Worm (Caenorhabditis elegans) whole organism, mixed stage, embryonic: Measurements from ENCODE around the gene phf-5.

Source experiments
- M03D4.4 ChIP-seq: sonication (generic microtip); optimal IDR thresholded peaks from 2 replicates; lab custom pipeline; 2017; ENCODE audit warnings: mild to moderate bottlenecking, missing genetic modification characterization, missing compliant biosample characterization
- bed-3 ChIP-seq: fragments of 200-800 bp; sonication (Bioruptor generic); optimal IDR thresholded peaks from 3 replicates; lab custom pipeline; 2018; ENCODE audit warnings: mild to moderate bottlenecking, missing genetic modification characterization, moderate library complexity, missing compliant biosample characterization
- ceh-39 ChIP-seq: fragments of 150-350 bp; optimal IDR thresholded peaks from 2 replicates; lab custom pipeline; 2014; ENCODE audit warnings: missing biosample characterization, missing genetic modification characterization
- ceh-43 ChIP-seq: fragments of 200-800 bp; sonication (Bioruptor generic); optimal IDR thresholded peaks from 2 replicates; lab custom pipeline; 2018; ENCODE audit warnings: mild to moderate bottlenecking, missing genetic modification characterization, moderate library complexity, missing compliant biosample characterization
- ceh-83 ChIP-seq: fragments of 200-800 bp; sonication (Bioruptor generic); optimal IDR thresholded peaks from 2 replicates; lab custom pipeline; 2018; ENCODE audit warnings: mild to moderate bottlenecking, missing genetic modification characterization, missing compliant biosample characterization
- ces-1 ChIP-seq: fragments of 150-350 bp; optimal IDR thresholded peaks from 2 replicates; lab custom pipeline; 2014; ENCODE audit warnings: missing biosample characterization, missing genetic modification reagents, missing genetic modification characterization
- drap-1 ChIP-seq: fragments of 200-800 bp; sonication (Bioruptor generic); optimal IDR thresholded peaks from 3 replicates; lab custom pipeline; 2018; ENCODE audit warnings: mild to moderate bottlenecking, missing genetic modification characterization, missing compliant biosample characterization
- elt-1 ChIP-seq: sonication (generic microtip); optimal IDR thresholded peaks from 2 replicates; lab custom pipeline; 2017; ENCODE audit warnings: missing genetic modification characterization, mild to moderate bottlenecking, missing compliant biosample characterization, antibody characterized with exemption, moderate library complexity, borderline replicate concordance; ENCODE audit not compliant: insufficient read depth
- flh-1 ChIP-seq: fragments of 200-800 bp; sonication (Bioruptor generic); optimal IDR thresholded peaks from 2 replicates; lab custom pipeline; 2018; ENCODE audit warnings: mild to moderate bottlenecking, missing genetic modification characterization, moderate library complexity, missing compliant biosample characterization
- hlh-1 ChIP-seq: fragments of 150-350 bp; optimal IDR thresholded peaks from 2 replicates; lab custom pipeline; 2014; ENCODE audit warnings: missing biosample characterization, missing genetic modification reagents, missing genetic modification characterization
- lin-13 ChIP-seq: fragments of 150-350 bp; optimal IDR thresholded peaks from 2 replicates; lab custom pipeline; 2014; ENCODE audit warnings: missing biosample characterization, missing genetic modification characterization
- lin-32 ChIP-seq: fragments of 200-800 bp; sonication (Bioruptor generic); optimal IDR thresholded peaks from 2 replicates; lab custom pipeline; 2018; ENCODE audit warnings: mild to moderate bottlenecking, missing genetic modification characterization, missing compliant biosample characterization
- lsy-2 ChIP-seq: fragments of 150-350 bp; optimal IDR thresholded peaks from 2 replicates; lab custom pipeline; 2014; ENCODE audit warnings: missing biosample characterization, missing genetic modification characterization
- mep-1 ChIP-seq: fragments of 150-350 bp; optimal IDR thresholded peaks from 2 replicates; lab custom pipeline; 2017; ENCODE audit warnings: missing biosample characterization, missing genetic modification reagents, missing genetic modification characterization, inconsistent platforms
- mls-2 ChIP-seq: sonication (generic microtip); optimal IDR thresholded peaks from 2 replicates; lab custom pipeline; 2016; ENCODE audit warnings: mild to moderate bottlenecking, missing genetic modification characterization, moderate library complexity, missing compliant biosample characterization
- nhr-2 ChIP-seq: fragments of 150-350 bp; optimal IDR thresholded peaks from 2 replicates; lab custom pipeline; 2014; ENCODE audit warnings: missing biosample characterization, missing genetic modification characterization
- nhr-237 ChIP-seq: fragments of 150-350 bp; optimal IDR thresholded peaks from 2 replicates; lab custom pipeline; 2014; ENCODE audit warnings: missing biosample characterization, missing genetic modification characterization
- nhr-28 ChIP-seq: fragments of 150-350 bp; optimal IDR thresholded peaks from 2 replicates; lab custom pipeline; 2014; ENCODE audit warnings: missing biosample characterization, missing genetic modification characterization
- nhr-76 ChIP-seq: sonication (generic microtip); optimal IDR thresholded peaks from 2 replicates; lab custom pipeline; 2017; ENCODE audit warnings: missing biosample characterization, missing genetic modification characterization
- pha-4 ChIP-seq: fragments of 150-350 bp; optimal IDR thresholded peaks from 2 replicates; lab custom pipeline; 2018; ENCODE audit warnings: missing biosample characterization, missing genetic modification reagents, missing genetic modification characterization
- sem-2 ChIP-seq: fragments of 200-800 bp; sonication (Bioruptor generic); optimal IDR thresholded peaks from 2 replicates; lab custom pipeline; 2018; ENCODE audit warnings: mild to moderate bottlenecking, missing genetic modification characterization, missing compliant biosample characterization
- snpc-4 ChIP-seq: fragments of 150-350 bp; optimal IDR thresholded peaks from 2 replicates; lab custom pipeline; 2014; ENCODE audit warnings: missing biosample characterization, missing genetic modification characterization
- tbx-8 ChIP-seq: fragments of 200-800 bp; sonication (Bioruptor generic); optimal IDR thresholded peaks from 2 replicates; lab custom pipeline; 2018; ENCODE audit warnings: mild to moderate bottlenecking, missing genetic modification characterization, moderate library complexity, missing compliant biosample characterization
- unc-120 ChIP-seq: sonication (generic microtip); optimal IDR thresholded peaks from 2 replicates; lab custom pipeline; 2017; ENCODE audit warnings: missing genetic modification characterization, missing compliant biosample characterization; ENCODE audit not compliant: poor library complexity, severe bottlenecking
- unc-39 ChIP-seq: fragments of 150-350 bp; optimal IDR thresholded peaks from 2 replicates; lab custom pipeline; 2014; ENCODE audit warnings: missing biosample characterization, missing genetic modification characterization
- unc-62 ChIP-seq: fragments of 150-350 bp; optimal IDR thresholded peaks from 2 replicates; lab custom pipeline; 2014; ENCODE audit warnings: missing biosample characterization, missing genetic modification reagents, missing genetic modification characterization
- ztf-11 ChIP-seq: fragments of 150-350 bp; optimal IDR thresholded peaks from 2 replicates; lab custom pipeline; 2014; ENCODE audit warnings: missing biosample characterization, missing genetic modification characterization

phf-5 gene

DNA sequence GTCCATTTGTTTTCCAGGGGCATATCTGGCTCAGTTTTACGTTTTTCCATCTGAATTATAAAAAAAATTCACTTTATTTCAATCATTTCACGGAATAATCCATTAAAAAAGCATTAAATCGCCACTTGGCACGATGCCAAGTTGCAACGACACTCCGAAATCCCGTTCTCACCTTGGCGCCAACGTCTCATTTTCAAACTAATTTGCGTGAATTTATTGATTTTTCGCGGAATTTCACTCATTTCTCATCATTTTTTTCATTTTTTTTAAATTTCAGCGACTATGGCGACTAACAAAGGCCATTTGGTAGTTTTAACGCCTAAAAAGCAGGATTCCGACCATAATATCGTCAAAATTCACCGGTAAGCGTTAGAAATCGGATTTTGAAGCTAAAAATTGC is 32.5 kb downstream of the phf-5 start, which contains the start of gene H14E04.2:
Gene H14E04.2, plus strand, starts transcription at position 276 of the 400 bp plus-strand sequence.
- TF ChIP-seq mep-1 (tag; lab: Kevin White, UChicago) (peak; percentile 81), lsy-2 (tag; lab: Kevin White, UChicago) (peak; percentile 24), lin-13 (tag; lab: Kevin White, UChicago) (peak; percentile 75), ces-1 (GFP tag; lab: Kevin White, UChicago) (peak; percentile 72), sem-2 (GFP tag; lab: Kevin White, UChicago) (no peak), nhr-76 (tag; lab: Kevin White, UChicago) (no peak), pha-4 (tag; lab: Kevin White, UChicago) (peak; percentile 85), flh-1 (GFP tag; lab: Kevin White, UChicago) (no peak), hlh-1 (tag; lab: Kevin White, UChicago) (peak; percentile 19)

DNA sequence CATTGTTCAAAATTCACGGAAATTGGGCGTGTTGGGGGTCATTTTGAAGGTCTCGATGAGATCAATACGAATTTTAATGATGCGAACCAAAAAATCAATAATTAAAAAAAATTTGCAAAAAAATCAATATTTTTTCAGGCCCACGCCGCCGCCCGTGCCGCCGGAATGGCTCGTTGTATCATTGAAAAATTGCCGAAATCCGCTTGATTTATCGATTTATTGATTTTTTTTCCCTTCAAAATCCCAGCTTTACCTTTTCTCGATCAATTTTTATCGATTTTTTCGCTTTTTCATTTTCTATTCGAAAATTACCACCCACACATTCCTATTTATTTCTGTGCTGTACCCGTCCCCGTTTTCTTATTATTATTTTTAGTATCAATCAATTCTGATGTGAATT is 41.0 kb downstream of the phf-5 start:
- TF ChIP-seq flh-1 (GFP tag; lab: Kevin White, UChicago) (no peak), bed-3 (GFP tag; lab: Kevin White, UChicago) (no peak), lsy-2 (tag; lab: Kevin White, UChicago) (no peak), lin-32 (GFP tag; lab: Kevin White, UChicago) (no peak), unc-62 (GFP tag; lab: Kevin White, UChicago) (no peak), elt-1 (no peak), drap-1 (GFP tag; lab: Kevin White, UChicago) (no peak), tbx-8 (no peak), nhr-2 (no peak), snpc-4 (no peak), ceh-39 (no peak), unc-120 (tag; lab: Kevin White, UChicago) (no peak), mls-2 (no peak), nhr-237 (tag; lab: Kevin White, UChicago) (no peak), hlh-1 (tag; lab: Kevin White, UChicago) (no peak), ceh-43 (GFP tag; lab: Kevin White, UChicago) (no peak), M03D4.4 (tag; lab: Kevin White, UChicago) (no peak), ceh-83 (GFP tag; lab: Kevin White, UChicago) (no peak), mep-1 (tag; lab: Kevin White, UChicago) (no peak), ces-1 (GFP tag; lab: Kevin White, UChicago) (no peak)

ce11 chrIII:2386483-2386882 is 43.1 kb downstream of the phf-5 start, which contains the start of gene H14E04.3:
TSS of gene H14E04.3 (minus strand) at chrIII:2386583.
- TF ChIP-seq lin-32 (GFP tag; lab: Kevin White, UChicago) (no peak), pha-4 (tag; lab: Kevin White, UChicago) (no peak), ceh-43 (GFP tag; lab: Kevin White, UChicago) (no peak), snpc-4 (no peak), ztf-11 (tag; lab: Kevin White, UChicago) (no peak), ces-1 (GFP tag; lab: Kevin White, UChicago) (no peak), mls-2 (no peak), unc-120 (tag; lab: Kevin White, UChicago) (no peak), unc-62 (GFP tag; lab: Kevin White, UChicago) (no peak), nhr-237 (tag; lab: Kevin White, UChicago) (no peak), drap-1 (GFP tag; lab: Kevin White, UChicago) (no peak), unc-39 (no peak), elt-1 (no peak)

- TF ChIP-seq ceh-39 (no peak), tbx-8 (no peak), ces-1 (GFP tag; lab: Kevin White, UChicago) (peak; percentile 76), flh-1 (GFP tag; lab: Kevin White, UChicago) (no peak), nhr-237 (tag; lab: Kevin White, UChicago) (no peak)
Observed at ce11 chrIII:2391704-2392103, 48.3 kb downstream of the phf-5 start.

DNA sequence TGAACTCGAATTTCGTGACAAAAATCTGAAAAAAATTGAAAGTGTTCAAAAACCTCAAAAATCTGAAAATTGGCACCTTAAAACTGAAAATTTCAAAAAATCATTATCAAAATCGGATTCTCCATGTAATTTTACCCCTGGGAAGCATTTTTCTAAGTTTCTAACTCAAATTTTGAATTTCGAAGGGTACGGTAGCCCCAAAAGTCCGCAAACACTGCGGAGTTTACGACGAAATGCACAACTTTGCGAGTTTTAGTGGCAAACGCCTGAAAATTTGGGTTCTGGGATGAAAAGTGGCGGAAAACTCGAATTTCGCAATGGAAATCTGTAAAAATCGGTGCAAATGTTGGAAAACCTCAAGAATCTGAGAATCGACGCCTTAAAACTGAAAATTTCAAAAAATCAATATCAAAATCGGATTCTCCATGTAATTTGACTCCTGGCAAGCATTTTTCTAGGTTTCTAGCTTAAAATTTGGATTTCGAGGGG is 50.3 kb downstream of the phf-5 start:
- no peak for TF ChIP-seq pha-4 (tag; lab: Kevin White, UChicago)
- TF ChIP-seq lin-13 (tag; lab: Kevin White, UChicago), result peak; percentile 9
- TF ChIP-seq nhr-28 (tag; lab: Kevin White, UChicago), result no peak
- TF ChIP-seq drap-1 (GFP tag; lab: Kevin White, UChicago), result no peak
- peak; percentile 53 for TF ChIP-seq lsy-2 (tag; lab: Kevin White, UChicago)
